Worm (Caenorhabditis elegans): Measurements from ENCODE around the gene ebax-1.

ce11 chrIV:10281482-10281881 is 5.3 kb upstream of the ebax-1 start, which contains the start of gene thk-1:
- no peak for TF ChIP-seq ama-1 (optimal IDR thresholded peaks at IDR 0.05)
- no peak for TF ChIP-seq unc-86 (tag; optimal IDR thresholded peaks at IDR 0.05)
- no peak for TF ChIP-seq dpl-1 (GFP tag; optimal IDR thresholded peaks at IDR 0.05)
- no peak for TF ChIP-seq unc-130 (tag; optimal IDR thresholded peaks at IDR 0.05)
- no peak for TF ChIP-seq lin-14 (GFP tag; optimal IDR thresholded peaks at IDR 0.05)
- no peak for TF ChIP-seq nhr-77 (tag; optimal IDR thresholded peaks at IDR 0.05)
- TF ChIP-seq egl-27 (tag; optimal IDR thresholded peaks at IDR 0.05), result no peak
- TF ChIP-seq unc-30 (tag; optimal IDR thresholded peaks at IDR 0.05), result no peak
- TF ChIP-seq nhr-237 (tag; optimal IDR thresholded peaks at IDR 0.05), result no peak
- TF ChIP-seq pqm-1 (tag; optimal IDR thresholded peaks at IDR 0.05), result no peak
- TF ChIP-seq vab-15 (tag; optimal IDR thresholded peaks at IDR 0.05), result no peak
- no peak for TF ChIP-seq nhr-85 (tag)
- no peak for TF ChIP-seq ceh-63 (GFP tag; optimal IDR thresholded peaks at IDR 0.05)

Measured in whole organism, L1 larva.